Worm (Caenorhabditis elegans) whole organism, L4/young adult: ENCODE measurements around the gene pqn-54.

Source experiments
- W03F9.2 ChIP-seq: fragments of 150-350 bp; optimal IDR thresholded peaks from 2 replicates; lab custom pipeline; 2014; ENCODE audit warnings: missing biosample characterization, missing genetic modification characterization
- dao-5 ChIP-seq: sonication (generic microtip); optimal IDR thresholded peaks from 2 replicates; lab custom pipeline; 2016; ENCODE audit warnings: missing genotype, missing genetic modification characterization, moderate library complexity, missing compliant biosample characterization

ce11 chrV:1474486-1475125 lies 9.8 kb downstream of the pqn-54 start, which contains the start of the genes F53E2.2 and unc-60:
- TF ChIP-seq W03F9.2 (tag; lab: Kevin White, UChicago) (no peak), dao-5 (tag; lab: Kevin White, UChicago) (peak; percentile 54)
